Worm (Caenorhabditis elegans) whole organism, L4 larva: Measurements from ENCODE around the gene doxa-1.

Source experiments
- ama-1 ChIP-seq: fragments of 150-350 bp; optimal IDR thresholded peaks from 2 replicates; lab custom pipeline; 2014; ENCODE audit warnings: inconsistent platforms, mixed read lengths
- hlh-11 ChIP-seq: fragments of 200-800 bp; sonication (Bioruptor generic); optimal IDR thresholded peaks from 2 replicates; lab custom pipeline; 2018; ENCODE audit warnings: mild to moderate bottlenecking, missing genetic modification characterization, missing compliant biosample characterization
- jun-1 ChIP-seq: fragments of 150-350 bp; optimal IDR thresholded peaks from 2 replicates; lab custom pipeline; 2014; ENCODE audit warnings: missing biosample characterization, missing genetic modification reagents, missing genetic modification characterization
- mep-1 ChIP-seq: fragments of 150-350 bp; sonication (generic microtip); optimal IDR thresholded peaks from 3 replicates; lab custom pipeline; 2014; ENCODE audit warnings: missing biosample characterization, missing genetic modification characterization
- nhr-11 ChIP-seq: fragments of 150-350 bp; optimal IDR thresholded peaks from 2 replicates; lab custom pipeline; 2014; ENCODE audit warnings: missing biosample characterization, missing genetic modification characterization

DNA sequence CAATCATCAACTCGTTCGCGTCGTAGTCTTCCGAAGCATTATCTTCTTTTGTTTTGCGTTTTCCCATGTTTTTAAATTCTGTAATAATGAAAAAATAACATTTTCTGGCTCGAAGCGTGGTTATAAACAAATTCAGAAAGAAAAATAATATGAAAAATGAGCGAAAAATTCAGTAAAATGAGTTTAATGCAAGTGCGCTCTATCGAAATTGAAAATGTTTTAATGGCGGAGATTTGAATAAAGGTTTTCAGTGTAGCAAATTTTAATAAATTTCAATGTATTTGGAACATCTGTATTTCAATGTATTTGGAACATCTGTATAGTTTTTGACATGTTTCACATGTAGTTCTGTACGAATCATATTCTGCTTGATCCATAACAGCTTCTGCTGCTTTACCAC lies 33.6 kb downstream of the doxa-1 start, which contains the start of gene rha-2:
- TF ChIP-seq nhr-11 (tag; lab: Kevin White, UChicago) (no peak), hlh-11 (tag; lab: Kevin White, UChicago) (no peak), jun-1 (tag; lab: Kevin White, UChicago) (no peak), mep-1 (no peak), ama-1 (lab: Kevin White, UChicago) (no peak)
